Fruit fly (Drosophila melanogaster) whole organism, embryonic: ENCODE data around the gene CG32590.

Experiments used
- Bgb ChIP-seq: fragments of 200-800 bp; sonication (Bioruptor generic); IDR thresholded peaks from 2 replicates; pipeline ENCODE4 v1.3.6; 2022; ENCODE audit warnings: missing biosample characterization, missing genetic modification characterization; ENCODE audit not compliant: partially characterized antibody
- CG15479 ChIP-seq: fragments of 200-800 bp; sonication (Bioruptor generic); optimal IDR thresholded peaks from 3 replicates; lab custom pipeline; 2019; ENCODE audit warnings: missing biosample characterization, mild to moderate bottlenecking, missing genetic modification characterization, moderate library complexity
- CG15514 ChIP-seq: fragments of 200-800 bp; sonication (Bioruptor generic); optimal IDR thresholded peaks from 3 replicates; lab custom pipeline; 2017; ENCODE audit warnings: missing biosample characterization, missing genetic modification characterization, mild to moderate bottlenecking, moderate library complexity, missing genetic modification reagents
- CG8478 ChIP-seq: fragments of >200 bp; optimal IDR thresholded peaks from 2 replicates; lab custom pipeline; 2018
- Doc3 ChIP-seq: fragments of 200-800 bp; sonication (Bioruptor generic); IDR thresholded peaks from 3 replicates; pipeline ENCODE4 v1.3.6; 2022; ENCODE audit warnings: missing biosample characterization, missing genetic modification characterization; ENCODE audit not compliant: partially characterized antibody
- Elba2 ChIP-seq: fragments of 200-800 bp; sonication (Bioruptor generic); optimal IDR thresholded peaks from 3 replicates; lab custom pipeline; 2016; ENCODE audit warnings: missing biosample characterization, missing genetic modification characterization
- ac ChIP-seq: fragments of 200-800 bp; sonication (Bioruptor generic); optimal IDR thresholded peaks from 3 replicates; lab custom pipeline; 2017; ENCODE audit warnings: missing biosample characterization, mild to moderate bottlenecking, missing genetic modification characterization
- br ChIP-seq: fragments of >200 bp; optimal IDR thresholded peaks from 2 replicates; lab custom pipeline; 2017
- her ChIP-seq: fragments of 200-800 bp; sonication (Bioruptor generic); optimal IDR thresholded peaks from 2 replicates; lab custom pipeline; 2016; ENCODE audit warnings: missing biosample characterization, missing genetic modification characterization
- mld ChIP-seq: fragments of 200-800 bp; sonication (Bioruptor generic); IDR thresholded peaks from 3 replicates; pipeline ENCODE4 v1.3.6; 2022; ENCODE audit warnings: missing biosample characterization, missing genetic modification characterization; ENCODE audit not compliant: partially characterized antibody
- oc ChIP-seq: fragments of 200-800 bp; sonication (Bioruptor generic); optimal IDR thresholded peaks from 2 replicates; lab custom pipeline; 2018; ENCODE audit warnings: missing biosample characterization, mild to moderate bottlenecking, missing genetic modification characterization, moderate library complexity

- no peak for TF ChIP-seq mld
- no peak for TF ChIP-seq her
- TF ChIP-seq CG8478: no peak
- no peak for TF ChIP-seq CG15479 (GFP tag; lab: Kevin White, UChicago)
- TF ChIP-seq Doc3 (GFP tag; lab: Robert Waterston, UW): no peak
- TF ChIP-seq ac (GFP tag; lab: Kevin White, UChicago): no peak
- TF ChIP-seq oc (tag; lab: Kevin White, UChicago): no peak
- TF ChIP-seq CG15514 (GFP tag; lab: Kevin White, UChicago): no peak
- TF ChIP-seq Bgb (GFP tag; lab: Robert Waterston, UW): no peak
- no peak for TF ChIP-seq br
- TF ChIP-seq Elba2 (GFP tag; lab: Kevin White, UChicago): no peak
Measured at dm6 chrX:14836425-14836824, 2.5 kb downstream of the CG32590 start, which contains the start of gene CG14410.
